Worm (Caenorhabditis elegans): ENCODE results near the gene ZK470.2.

ce11 chrX:4142202-4142601, 7.2 kb downstream of the ZK470.2 start:
- TF ChIP-seq pha-4 (tag; optimal IDR thresholded peaks at IDR 0.05), result no peak
- TF ChIP-seq tbx-9 (tag; optimal IDR thresholded peaks at IDR 0.05; ENCODE audit: borderline replicate concordance), result no peak

Data from whole organism, young adult.